Worm (Caenorhabditis elegans) whole organism, young adult: ENCODE measurements around the gene daf-42.

ENCODE experiments used
- B0035.1 ChIP-seq: sonication (generic microtip); optimal IDR thresholded peaks from 2 replicates; lab custom pipeline; 2016; ENCODE audit warnings: missing genetic modification characterization, mild to moderate bottlenecking, missing compliant biosample characterization, missing genotype, missing genetic modification reagents
- B0261.1 ChIP-seq: sonication (generic microtip); optimal IDR thresholded peaks from 2 replicates; lab custom pipeline; 2016; ENCODE audit warnings: mild to moderate bottlenecking, missing genetic modification characterization, moderate library complexity, missing compliant biosample characterization
- B0336.3 ChIP-seq: fragments of 200-800 bp; sonication (Bioruptor generic); IDR thresholded peaks from 2 replicates; pipeline ENCODE4 v1.3.6; 2022; ENCODE audit warnings: missing genetic modification characterization, missing compliant biosample characterization
- F37B4.10 ChIP-seq: fragments of 200-800 bp; sonication (Bioruptor generic); IDR thresholded peaks from 2 replicates; pipeline ENCODE4 v1.3.6; 2022; ENCODE audit warnings: missing genetic modification characterization, missing compliant biosample characterization
- F49E8.2 ChIP-seq: sonication (generic microtip); optimal IDR thresholded peaks from 3 replicates; lab custom pipeline; 2017; ENCODE audit warnings: missing genetic modification characterization, mild to moderate bottlenecking, missing compliant biosample characterization, antibody characterized with exemption, moderate library complexity; ENCODE audit not compliant: insufficient read depth
- F52B5.7 ChIP-seq: sonication (generic microtip); optimal IDR thresholded peaks from 2 replicates; lab custom pipeline; 2016; ENCODE audit warnings: mild to moderate bottlenecking, missing genetic modification characterization, missing compliant biosample characterization
- F55B11.4 ChIP-seq: sonication (generic microtip); optimal IDR thresholded peaks from 2 replicates; lab custom pipeline; 2016; ENCODE audit warnings: missing compliant biosample characterization, missing genetic modification characterization, borderline replicate concordance; ENCODE audit not compliant: insufficient read depth
- F57A8.1 ChIP-seq: fragments of 200-800 bp; sonication (Bioruptor generic); optimal IDR thresholded peaks from 2 replicates; lab custom pipeline; 2018; ENCODE audit warnings: mild to moderate bottlenecking, missing genetic modification characterization, moderate library complexity, missing compliant biosample characterization
- F57C9.4 ChIP-seq: sonication (generic microtip); optimal IDR thresholded peaks from 2 replicates; lab custom pipeline; 2017; ENCODE audit warnings: mild to moderate bottlenecking, missing genetic modification characterization, missing compliant biosample characterization
- K12H6.12 ChIP-seq: fragments of 200-800 bp; sonication (Bioruptor generic); optimal IDR thresholded peaks from 2 replicates; lab custom pipeline; 2018; ENCODE audit warnings: mild to moderate bottlenecking, missing genetic modification characterization, missing compliant biosample characterization
- T26A5.8 ChIP-seq: sonication (generic microtip); optimal IDR thresholded peaks from 2 replicates; lab custom pipeline; 2016; ENCODE audit warnings: missing genetic modification characterization, missing compliant biosample characterization
- Y53F4B.3 ChIP-seq: fragments of 200-800 bp; sonication (Bioruptor generic); IDR thresholded peaks from 2 replicates; pipeline ENCODE4 v1.3.6; 2022; ENCODE audit warnings: missing genetic modification reagents, missing genetic modification characterization, missing compliant biosample characterization
- Y53G8AR.9 ChIP-seq: fragments of 200-800 bp; sonication (Bioruptor generic); conservative IDR thresholded peaks from 2 replicates; pipeline ENCODE4 v1.3.6; 2022; ENCODE audit warnings: missing genetic modification reagents, missing genetic modification characterization, missing compliant biosample characterization
- Y67H2A.10 ChIP-seq: fragments of 200-800 bp; sonication (Bioruptor generic); conservative IDR thresholded peaks from 2 replicates; pipeline ENCODE4 v1.3.6; 2022; ENCODE audit warnings: missing genetic modification reagents, missing genetic modification characterization, missing compliant biosample characterization
- Y79H2A.3 ChIP-seq: fragments of 200-800 bp; sonication (Bioruptor generic); conservative IDR thresholded peaks from 2 replicates; pipeline ENCODE4 v1.3.6; 2022; ENCODE audit warnings: missing genetic modification reagents, missing genetic modification characterization, missing compliant biosample characterization
- Y95B8A.8 ChIP-seq: fragments of 200-800 bp; sonication (Bioruptor generic); IDR thresholded peaks from 2 replicates; pipeline ENCODE4 v1.3.6; 2022; ENCODE audit warnings: missing genetic modification reagents, missing genetic modification characterization, missing compliant biosample characterization
- akir-1 ChIP-seq: fragments of 200-800 bp; sonication (Bioruptor generic); optimal IDR thresholded peaks from 2 replicates; lab custom pipeline; 2018; ENCODE audit warnings: mild to moderate bottlenecking, missing genetic modification characterization, moderate library complexity, missing compliant biosample characterization
- aptf-2 ChIP-seq: fragments of 200-800 bp; sonication (Bioruptor generic); conservative IDR thresholded peaks from 2 replicates; pipeline ENCODE4 v1.3.6; 2022; ENCODE audit warnings: missing genetic modification reagents, missing genetic modification characterization, missing compliant biosample characterization
- attf-3 ChIP-seq: fragments of 200-800 bp; sonication (Bioruptor generic); conservative IDR thresholded peaks from 2 replicates; pipeline ENCODE4 v1.3.6; 2022; ENCODE audit warnings: missing genetic modification reagents, missing genetic modification characterization, missing compliant biosample characterization
- ccch-3 ChIP-seq: fragments of 200-800 bp; sonication (Bioruptor generic); optimal IDR thresholded peaks from 2 replicates; lab custom pipeline; 2018; ENCODE audit warnings: mild to moderate bottlenecking, missing genetic modification characterization, missing compliant biosample characterization
- cebp-1 ChIP-seq, 2 experiments: fragments of 200-800 bp in 1 of 2; sonication (Bioruptor generic) in 1 of 2; sonication (generic microtip) in 1 of 2; IDR thresholded peaks in 1 of 2; optimal IDR thresholded peaks in 1 of 2; 2 replicates each; pipeline versions ENCODE4 v1.3.6 to Lab custom; 2017 to 2022; ENCODE audit warnings: missing compliant biosample characterization in 2 of 2, missing genetic modification characterization in 2 of 2, mild to moderate bottlenecking in 1 of 2, missing genetic modification reagents in 1 of 2, moderate library complexity in 1 of 2
- ceh-27 ChIP-seq: fragments of 200-800 bp; sonication (Bioruptor generic); optimal IDR thresholded peaks from 2 replicates; lab custom pipeline; 2018; ENCODE audit warnings: mild to moderate bottlenecking, missing genetic modification characterization, moderate library complexity, missing compliant biosample characterization
- die-1 ChIP-seq: sonication (generic microtip); optimal IDR thresholded peaks from 2 replicates; lab custom pipeline; 2016; ENCODE audit warnings: missing genotype, mild to moderate bottlenecking, missing genetic modification characterization, missing compliant biosample characterization
- dox-1 ChIP-seq: fragments of 200-800 bp; sonication (Bioruptor generic); IDR thresholded peaks from 2 replicates; pipeline ENCODE4 v1.3.6; 2022; ENCODE audit warnings: missing genetic modification reagents, missing genetic modification characterization, missing compliant biosample characterization
- dpff-1 ChIP-seq: sonication (generic microtip); optimal IDR thresholded peaks from 2 replicates; lab custom pipeline; 2017; ENCODE audit warnings: mild to moderate bottlenecking, missing genetic modification characterization, missing compliant biosample characterization
- efl-1 ChIP-seq: fragments of 150-350 bp; optimal IDR thresholded peaks from 2 replicates; lab custom pipeline; 2014; ENCODE audit warnings: missing biosample characterization, missing genetic modification reagents, missing genetic modification characterization
- egl-18 ChIP-seq: fragments of 200-800 bp; sonication (Bioruptor generic); IDR thresholded peaks from 2 replicates; pipeline ENCODE4 v1.3.6; 2022; ENCODE audit warnings: missing genetic modification reagents, missing genetic modification characterization, missing compliant biosample characterization
- him-1 ChIP-seq: sonication (generic microtip); optimal IDR thresholded peaks from 2 replicates; lab custom pipeline; 2016; ENCODE audit warnings: missing genotype, missing genetic modification reagents, missing genetic modification characterization, missing compliant biosample characterization
- hlh-26 ChIP-seq: fragments of 200-800 bp; sonication (Bioruptor generic); conservative IDR thresholded peaks from 2 replicates; pipeline ENCODE4 v1.3.6; 2022; ENCODE audit warnings: missing genetic modification reagents, missing genetic modification characterization, missing compliant biosample characterization
- hmg-1.2 ChIP-seq: fragments of 200-800 bp; sonication (Bioruptor generic); IDR thresholded peaks from 2 replicates; pipeline ENCODE4 v1.3.6; 2022; ENCODE audit warnings: missing genetic modification reagents, missing genetic modification characterization, missing compliant biosample characterization
- hsf-1 ChIP-seq: fragments of 200-800 bp; sonication (Bioruptor generic); IDR thresholded peaks from 2 replicates; pipeline ENCODE4 v1.3.6; 2022; ENCODE audit warnings: missing genetic modification reagents, missing genetic modification characterization, missing compliant biosample characterization
- lin-26 ChIP-seq: fragments of 200-800 bp; sonication (Bioruptor generic); IDR thresholded peaks from 2 replicates; pipeline ENCODE4 v1.3.6; 2022; ENCODE audit warnings: missing genetic modification reagents, missing genetic modification characterization, missing compliant biosample characterization
- lin-40 ChIP-seq: sonication (generic microtip); optimal IDR thresholded peaks from 2 replicates; lab custom pipeline; 2016; ENCODE audit warnings: missing genetic modification characterization, mild to moderate bottlenecking, missing compliant biosample characterization, missing genotype, missing genetic modification reagents
- lin-54 ChIP-seq: fragments of 200-800 bp; sonication (Bioruptor generic); optimal IDR thresholded peaks from 2 replicates; lab custom pipeline; 2018; ENCODE audit warnings: mild to moderate bottlenecking, missing genetic modification characterization, missing compliant biosample characterization
- lsl-1 ChIP-seq: fragments of 200-800 bp; sonication (Bioruptor generic); optimal IDR thresholded peaks from 2 replicates; lab custom pipeline; 2018; ENCODE audit warnings: mild to moderate bottlenecking, missing genetic modification characterization, moderate library complexity, missing compliant biosample characterization
- mxl-1 ChIP-seq: sonication (generic microtip); optimal IDR thresholded peaks from 2 replicates; lab custom pipeline; 2016; ENCODE audit warnings: missing genetic modification characterization, missing compliant biosample characterization
- nhr-120 ChIP-seq: fragments of 200-800 bp; sonication (Bioruptor generic); IDR thresholded peaks from 2 replicates; pipeline ENCODE4 v1.3.6; 2022; ENCODE audit warnings: missing genetic modification characterization, missing compliant biosample characterization
- nhr-27 ChIP-seq: fragments of 200-800 bp; sonication (Bioruptor generic); optimal IDR thresholded peaks from 2 replicates; lab custom pipeline; 2018; ENCODE audit warnings: mild to moderate bottlenecking, missing genetic modification characterization, moderate library complexity, missing compliant biosample characterization
- snpc-1.1 ChIP-seq: sonication (generic microtip); optimal IDR thresholded peaks from 2 replicates; lab custom pipeline; 2017; ENCODE audit warnings: missing genetic modification characterization, mild to moderate bottlenecking, missing compliant biosample characterization, antibody characterized with exemption, moderate library complexity, missing genotype, missing genetic modification reagents; ENCODE audit not compliant: insufficient read depth
- snpc-1.3 ChIP-seq: sonication (generic microtip); optimal IDR thresholded peaks from 2 replicates; lab custom pipeline; 2017; ENCODE audit warnings: missing genetic modification characterization, mild to moderate bottlenecking, missing compliant biosample characterization, antibody characterized with exemption, moderate library complexity, missing genotype, missing genetic modification reagents; ENCODE audit not compliant: insufficient read depth
- snpc-4 ChIP-seq, 5 experiments: fragments of 150-350 bp in 1 of 5; sonication (generic microtip) in 4 of 5; optimal IDR thresholded peaks; 2 replicates each; lab custom pipeline; 2014 to 2018; ENCODE audit warnings: missing genetic modification characterization in 5 of 5, missing biosample characterization in 3 of 5, antibody characterized with exemption in 2 of 5, mild to moderate bottlenecking in 2 of 5, missing compliant biosample characterization in 2 of 5, missing genotype in 2 of 5, moderate library complexity in 2 of 5, missing genetic modification reagents in 1 of 5
- tbp1 ChIP-seq: fragments of 200-800 bp; sonication (Bioruptor generic); optimal IDR thresholded peaks from 2 replicates; lab custom pipeline; 2018; ENCODE audit warnings: mild to moderate bottlenecking, missing genetic modification characterization, missing compliant biosample characterization
- ztf-22 ChIP-seq: fragments of 200-800 bp; sonication (Bioruptor generic); optimal IDR thresholded peaks from 2 replicates; lab custom pipeline; 2018; ENCODE audit warnings: mild to moderate bottlenecking, missing genetic modification characterization, moderate library complexity, missing compliant biosample characterization

Gene daf-42

ce11 chrIV:7389719-7390118, 43.1 kb upstream of the daf-42 start:
- TF ChIP-seq snpc-1.3 = peak; percentile 18
- TF ChIP-seq ccch-3 (GFP tag; lab: Kevin White, UChicago) = no peak
- peak; percentile 68 for TF ChIP-seq lsl-1

DNA sequence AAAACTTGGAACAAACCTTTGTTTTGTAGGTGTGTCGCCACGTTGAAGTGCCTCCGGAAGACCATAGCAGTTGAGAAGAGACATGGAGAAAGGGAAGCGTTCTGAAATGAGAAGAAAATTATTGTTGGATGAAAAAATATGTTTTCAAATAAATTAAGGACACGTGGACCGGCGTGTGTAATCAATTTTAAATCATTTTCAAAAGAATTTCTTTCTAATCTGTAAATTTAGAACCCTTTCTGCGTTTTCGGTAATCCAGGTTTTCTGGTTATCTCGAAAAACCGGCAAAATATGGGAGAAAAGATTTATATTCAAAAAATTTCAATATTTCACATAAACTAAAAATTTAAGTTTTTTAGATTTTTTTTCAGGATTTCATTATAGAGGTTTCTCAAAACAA, 42.2 kb upstream of the daf-42 start, which contains the start of gene mob-3:
TSS of gene mob-3 (minus strand) at position 101 of the 400 bp plus-strand sequence.
- TF ChIP-seq dox-1 (GFP tag; lab: Robert Waterston, UW) = no peak
- no peak for TF ChIP-seq efl-1
- no peak for TF ChIP-seq B0035.1 (tag; lab: Kevin White, UChicago)
- TF ChIP-seq egl-18 (GFP tag; lab: Robert Waterston, UW) = no peak
- TF ChIP-seq dpff-1 (tag; lab: Kevin White, UChicago) = no peak
- TF ChIP-seq tbp1 (GFP tag; lab: Kevin White, UChicago) = no peak
- no peak for TF ChIP-seq hsf-1 (GFP tag; lab: Robert Waterston, UW)
- no peak for TF ChIP-seq hmg-1.2 (GFP tag; lab: Robert Waterston, UW)
- no peak for TF ChIP-seq Y53F4B.3 (GFP tag; lab: Robert Waterston, UW)
- no peak for TF ChIP-seq attf-3
- TF ChIP-seq F57C9.4 = no peak
- TF ChIP-seq hlh-26 = no peak
- no peak for TF ChIP-seq B0261.1
- no peak for TF ChIP-seq nhr-120 (GFP tag; lab: Robert Waterston, UW)
- TF ChIP-seq F57A8.1 = no peak
- TF ChIP-seq Y67H2A.10 = no peak
- TF ChIP-seq F52B5.7 (tag; lab: Kevin White, UChicago) = no peak
- TF ChIP-seq F49E8.2 (tag; lab: Kevin White, UChicago) = no peak
- no peak for TF ChIP-seq snpc-1.1 (tag; lab: Kevin White, UChicago)
- no peak for TF ChIP-seq Y95B8A.8 (GFP tag; lab: Robert Waterston, UW)

DNA sequence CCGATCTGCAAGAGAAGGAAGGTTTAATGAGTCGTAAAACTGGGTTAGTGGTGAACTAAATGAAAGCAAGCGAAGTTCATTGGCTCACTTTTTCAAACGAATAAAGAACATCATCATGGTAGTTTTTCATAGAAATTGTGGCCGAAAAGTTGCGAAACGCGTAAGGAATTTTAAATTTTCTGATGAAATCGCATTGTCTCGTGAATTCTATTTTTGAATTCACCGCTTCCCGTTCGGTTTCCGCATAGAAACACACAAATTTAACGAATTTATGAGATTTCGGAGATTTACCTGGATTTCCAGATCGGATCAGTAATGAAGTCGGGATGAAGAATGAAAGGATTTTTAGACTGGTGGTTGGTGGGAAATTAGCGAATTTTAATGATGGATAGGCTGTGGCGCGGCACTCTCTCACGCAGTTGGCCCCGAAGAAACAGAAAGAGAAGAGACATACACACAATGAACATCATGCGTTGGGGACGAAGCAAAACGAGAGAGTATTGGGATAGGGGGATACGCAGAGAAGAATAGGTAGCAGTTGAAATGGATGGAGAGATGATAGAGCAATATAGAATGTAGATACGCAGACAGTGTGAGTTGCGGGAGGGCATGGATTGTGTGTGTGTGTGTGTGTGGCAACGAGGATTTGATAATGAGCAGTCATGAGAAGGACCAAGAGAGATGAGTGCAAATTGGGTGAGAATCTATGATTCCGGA, 40.3 kb upstream of the daf-42 start:
- TF ChIP-seq F57C9.4 (no peak), cebp-1 (GFP tag; IDR thresholded peaks at IDR 0.05; lab: Robert Waterston, UW) (no peak), cebp-1 (tag; optimal IDR thresholded peaks at IDR 0.05; lab: Kevin White, UChicago) (peak; percentile 68), B0035.1 (tag; lab: Kevin White, UChicago) (no peak), mxl-1 (no peak), lin-26 (GFP tag; lab: Robert Waterston, UW) (peak; percentile 37; the same call in 1 of the 2 replicates), lin-40 (tag; lab: Kevin White, UChicago) (peak; percentile 4), Y79H2A.3 (GFP tag; lab: Robert Waterston, UW) (no peak), K12H6.12 (tag; lab: Kevin White, UChicago) (peak; percentile 29), him-1 (no peak), lin-54 (GFP tag; lab: Kevin White, UChicago) (peak; percentile 19), Y53F4B.3 (GFP tag; lab: Robert Waterston, UW) (no peak), tbp1 (GFP tag; lab: Kevin White, UChicago) (peak; percentile 3), die-1 (tag; lab: Kevin White, UChicago) (no peak), B0336.3 (no peak), ceh-27 (GFP tag; lab: Kevin White, UChicago) (peak; percentile 48), akir-1 (GFP tag; lab: Kevin White, UChicago) (no peak), F37B4.10 (GFP tag; lab: Robert Waterston, UW) (no peak), Y53G8AR.9 (GFP tag; lab: Robert Waterston, UW) (0 out of 2 replicates have a peak, but pooled peaks have one; percentile 29), dpff-1 (tag; lab: Kevin White, UChicago) (no peak), nhr-27 (tag; lab: Kevin White, UChicago) (no peak), aptf-2 (no peak), B0261.1 (no peak), snpc-4 (GFP tag; optimal IDR thresholded peaks at IDR 0.05; lab: Kevin White, UChicago) (no peak), snpc-4 (tag; optimal IDR thresholded peaks at IDR 0.05; lab: Kevin White, UChicago) (no peak), T26A5.8 (tag; lab: Kevin White, UChicago) (no peak), ztf-22 (GFP tag; lab: Kevin White, UChicago) (no peak), F55B11.4 (tag; lab: Kevin White, UChicago) (no peak)
